ENCODE assay signal across 5 worm cellular contexts in genomic region chrIII:5554884-5555500, ce11.
TF ChIP-seq lines count a peak whose summit lies in the region.

Gene nmad-1, minus strand, starts transcription at chrIII:5554934.
Gene hach-1, plus strand, starts transcription at chrIII:5555450.

TF ChIP-seq in whole organism, L1 larva, 84 proteins besides CTCF, POLR2A, EP300 and RAD21 (continues in another document):
- TF ChIP-seq rnt-1 (tag; optimal IDR thresholded peaks at IDR 0.05; lab: Kevin White, UChicago): peak; percentile 83
- TF ChIP-seq tbx-2 (tag; optimal IDR thresholded peaks at IDR 0.05; lab: Kevin White, UChicago): peak; percentile 72
- TF ChIP-seq egl-13 (tag; optimal IDR thresholded peaks at IDR 0.05; lab: Kevin White, UChicago): peak; percentile 70
- peak; percentile 43 for TF ChIP-seq blmp-1 (tag; optimal IDR thresholded peaks at IDR 0.05; lab: Kevin White, UChicago)
- TF ChIP-seq nhr-90 (tag; optimal IDR thresholded peaks at IDR 0.05; lab: Kevin White, UChicago; ENCODE audit: poor library complexity): peak; percentile 78
- peak; percentile 69 to 73 for TF ChIP-seq lsy-2 (tag; optimal IDR thresholded peaks at IDR 0.05; lab: Kevin White, UChicago)
- no peak for TF ChIP-seq nhr-237 (tag; optimal IDR thresholded peaks at IDR 0.05; lab: Kevin White, UChicago)
- peak; percentile 17 for TF ChIP-seq fkh-4 (tag; optimal IDR thresholded peaks at IDR 0.05; lab: Kevin White, UChicago; ENCODE audit: borderline replicate concordance)
- TF ChIP-seq ceh-88 (GFP tag; IDR thresholded peaks at IDR 0.05; lab: Robert Waterston, UW): no peak; the same call in 1 of the 2 replicates
- TF ChIP-seq nhr-84 (tag; optimal IDR thresholded peaks at IDR 0.05; lab: Kevin White, UChicago): no peak
- peak; percentile 69 for TF ChIP-seq lin-39 (tag; optimal IDR thresholded peaks at IDR 0.05; lab: Kevin White, UChicago)
- no peak for TF ChIP-seq hlh-17 (GFP tag; optimal IDR thresholded peaks at IDR 0.05; lab: Kevin White, UChicago; ENCODE audit: borderline replicate concordance)
- peak; percentile 23 for TF ChIP-seq fkh-8 (tag; optimal IDR thresholded peaks at IDR 0.05; lab: Kevin White, UChicago)
- TF ChIP-seq fos-1 (tag; optimal IDR thresholded peaks at IDR 0.05; lab: Kevin White, UChicago): no peak
- TF ChIP-seq snu-23 (GFP tag; optimal IDR thresholded peaks at IDR 0.05; lab: Kevin White, UChicago): peak; percentile 89
- no peak for TF ChIP-seq C34B4.2 (tag; optimal IDR thresholded peaks at IDR 0.05; lab: Kevin White, UChicago)
- no peak for TF ChIP-seq efl-3 (GFP tag; optimal IDR thresholded peaks at IDR 0.05; lab: Kevin White, UChicago)

TF ChIP-seq in whole organism, L3 larva, 47 proteins besides CTCF, POLR2A, EP300 and RAD21 (continues in another document):
- TF ChIP-seq pha-4 (tag; optimal IDR thresholded peaks at IDR 0.05; lab: Kevin White, UChicago) (peak; percentile 60), elt-1 (tag; optimal IDR thresholded peaks at IDR 0.05; lab: Kevin White, UChicago) (peak; percentile 16), hmg-11 (tag; optimal IDR thresholded peaks at IDR 0.05; lab: Kevin White, UChicago) (peak; percentile 94), egl-5 (tag; optimal IDR thresholded peaks at IDR 0.05; lab: Kevin White, UChicago) (peak; percentile 67), elt-2 (tag; optimal IDR thresholded peaks at IDR 0.05; lab: Kevin White, UChicago) (peak; percentile 49), lin-39 (tag; optimal IDR thresholded peaks at IDR 0.05; lab: Kevin White, UChicago) (peak; percentile 59), lsy-12 (tag; optimal IDR thresholded peaks at IDR 0.05; lab: Kevin White, UChicago) (peak; percentile 63), snpc-4 (tag; optimal IDR thresholded peaks at IDR 0.05; lab: Kevin White, UChicago) (peak; percentile 63), lin-15B (tag; optimal IDR thresholded peaks at IDR 0.05; lab: Kevin White, UChicago) (peak; percentile 70), nhr-23 (tag; optimal IDR thresholded peaks at IDR 0.05; lab: Kevin White, UChicago) (peak; percentile 77), ceh-82 (tag; optimal IDR thresholded peaks at IDR 0.05; lab: Kevin White, UChicago) (peak; percentile 15), jun-1 (tag; optimal IDR thresholded peaks at IDR 0.05; lab: Kevin White, UChicago) (no peak), tbx-2 (tag; optimal IDR thresholded peaks at IDR 0.05; lab: Kevin White, UChicago) (peak; percentile 30), skn-1 (tag; optimal IDR thresholded peaks at IDR 0.05; lab: Kevin White, UChicago) (no peak), nfya-1 (tag; optimal IDR thresholded peaks at IDR 0.05; lab: Kevin White, UChicago; ENCODE audit: insufficient read depth) (peak; percentile 68), eor-1 (tag; optimal IDR thresholded peaks at IDR 0.05; lab: Kevin White, UChicago) (no peak), nhr-43 (tag; optimal IDR thresholded peaks at IDR 0.05; lab: Kevin White, UChicago; ENCODE audit: poor library complexity, severe bottlenecking) (peak; percentile 94), ZK546.5 (tag; optimal IDR thresholded peaks at IDR 0.05; lab: Kevin White, UChicago) (no peak), R02D3.7 (tag; optimal IDR thresholded peaks at IDR 0.05; lab: Kevin White, UChicago) (peak; percentile 63)

TF ChIP-seq in whole organism, early embryonic, 17 proteins besides CTCF, POLR2A, EP300 and RAD21:
- peak; percentile 91 for TF ChIP-seq sea-1 (GFP tag; conservative IDR thresholded peaks at IDR 0.05; lab: Robert Waterston, UW)
- TF ChIP-seq pes-1 (GFP tag; IDR thresholded peaks at IDR 0.05; lab: Robert Waterston, UW): peak; percentile 94
- TF ChIP-seq ceh-13 (GFP tag; optimal IDR thresholded peaks at IDR 0.05; lab: Kevin White, UChicago): peak; percentile 91
- TF ChIP-seq hmg-4 (GFP tag; optimal IDR thresholded peaks at IDR 0.05; lab: Kevin White, UChicago): peak; percentile 89
- TF ChIP-seq hmbx-1 (tag; optimal IDR thresholded peaks at IDR 0.05; lab: Kevin White, UChicago): peak; percentile 60
- TF ChIP-seq tra-4 (tag; optimal IDR thresholded peaks at IDR 0.05; lab: Kevin White, UChicago): peak; percentile 77
- TF ChIP-seq ceh-36 (tag; optimal IDR thresholded peaks at IDR 0.05; lab: Kevin White, UChicago): peak; percentile 91
- no peak for TF ChIP-seq ama-1 (optimal IDR thresholded peaks at IDR 0.05; lab: Kevin White, UChicago)
- TF ChIP-seq tbx-11 (GFP tag; IDR thresholded peaks at IDR 0.05; lab: Robert Waterston, UW): peak; percentile 94
- TF ChIP-seq tbx-37 (GFP tag; conservative IDR thresholded peaks at IDR 0.05; lab: Robert Waterston, UW): peak; percentile 89
- TF ChIP-seq B0310.2 (tag; optimal IDR thresholded peaks at IDR 0.05; lab: Kevin White, UChicago): peak; percentile 84
- TF ChIP-seq aly-1 (tag; optimal IDR thresholded peaks at IDR 0.05; lab: Kevin White, UChicago): peak; percentile 77
- TF ChIP-seq flt-1 (GFP tag; IDR thresholded peaks at IDR 0.05; lab: Robert Waterston, UW): peak; percentile 86
- TF ChIP-seq hnd-1 (tag; optimal IDR thresholded peaks at IDR 0.05; lab: Kevin White, UChicago): peak; percentile 78
- peak; percentile 96 for TF ChIP-seq F13C5.2 (tag; optimal IDR thresholded peaks at IDR 0.05; lab: Kevin White, UChicago)
- TF ChIP-seq ets-7 (tag; optimal IDR thresholded peaks at IDR 0.05; lab: Kevin White, UChicago): peak; percentile 75
- peak; percentile 93 for TF ChIP-seq scrt-1 (GFP tag; IDR thresholded peaks at IDR 0.05; lab: Robert Waterston, UW)

TF ChIP-seq in whole organism, midembryonic, 9 proteins besides CTCF, POLR2A, EP300 and RAD21:
- peak; percentile 97 for TF ChIP-seq med-1 (GFP tag; optimal IDR thresholded peaks at IDR 0.05; lab: Kevin White, UChicago; ENCODE audit: insufficient read depth)
- peak; percentile 75 for TF ChIP-seq ref-1 (GFP tag; conservative IDR thresholded peaks at IDR 0.05; lab: Robert Waterston, UW)
- peak; percentile 79 for TF ChIP-seq cog-1 (tag; optimal IDR thresholded peaks at IDR 0.05; lab: Kevin White, UChicago)
- TF ChIP-seq flt-1 (GFP tag; IDR thresholded peaks at IDR 0.05; lab: Robert Waterston, UW): peak; percentile 94
- peak; percentile 90; the same call in 1 of the 2 replicates for TF ChIP-seq klf-2 (GFP tag; conservative IDR thresholded peaks at IDR 0.05; lab: Robert Waterston, UW)
- peak; percentile 88 for TF ChIP-seq T22C8.4 (GFP tag; IDR thresholded peaks at IDR 0.05; lab: Robert Waterston, UW)
- peak; percentile 92 for TF ChIP-seq tab-1 (GFP tag; IDR thresholded peaks at IDR 0.05; lab: Robert Waterston, UW)
- peak; percentile 96 for TF ChIP-seq ztf-23 (GFP tag; IDR thresholded peaks at IDR 0.05; lab: Robert Waterston, UW)
- TF ChIP-seq ztf-29 (GFP tag; IDR thresholded peaks at IDR 0.05; lab: Robert Waterston, UW): peak; percentile 82

TF ChIP-seq in whole organism, young adult, 124 proteins besides CTCF, POLR2A, EP300 and RAD21 (continues in another document):
- TF ChIP-seq cebp-2 (GFP tag; IDR thresholded peaks at IDR 0.05; lab: Robert Waterston, UW) (no peak), aptf-3 (GFP tag; IDR thresholded peaks at IDR 0.05; lab: Robert Waterston, UW) (no peak), ekl-4 (GFP tag; IDR thresholded peaks at IDR 0.05; lab: Robert Waterston, UW) (peak; percentile 90), cebp-1 (GFP tag; IDR thresholded peaks at IDR 0.05; lab: Robert Waterston, UW) (no peak), cebp-1 (tag; optimal IDR thresholded peaks at IDR 0.05; lab: Kevin White, UChicago) (peak; percentile 83), ceh-40 (GFP tag; IDR thresholded peaks at IDR 0.05; lab: Robert Waterston, UW) (no peak), Y95B8A.8 (GFP tag; IDR thresholded peaks at IDR 0.05; lab: Robert Waterston, UW) (no peak), madf-8 (GFP tag; conservative IDR thresholded peaks at IDR 0.05; lab: Robert Waterston, UW) (peak; percentile 37; the same call in 1 of the 2 replicates), snpc-4 (GFP tag; optimal IDR thresholded peaks at IDR 0.05; lab: Kevin White, UChicago) (peak; percentile 73), snpc-4 (tag; optimal IDR thresholded peaks at IDR 0.05; lab: Kevin White, UChicago) (peak in 3 of 4 experiments; percentile 60 to 76 (median 75)), tbp1 (GFP tag; optimal IDR thresholded peaks at IDR 0.05; lab: Kevin White, UChicago) (peak; percentile 58), C06A6.2 (GFP tag; conservative IDR thresholded peaks at IDR 0.05; lab: Robert Waterston, UW) (peak; percentile 45; the same call in 1 of the 2 replicates), F52B5.7 (tag; optimal IDR thresholded peaks at IDR 0.05; lab: Kevin White, UChicago) (peak; percentile 19), C17E4.6 (GFP tag; IDR thresholded peaks at IDR 0.05; lab: Robert Waterston, UW) (no peak), snpc-1.1 (tag; optimal IDR thresholded peaks at IDR 0.05; lab: Kevin White, UChicago; ENCODE audit: insufficient read depth) (peak; percentile 71), egrh-3 (GFP tag; IDR thresholded peaks at IDR 0.05; lab: Robert Waterston, UW) (peak; percentile 32; the same call in 1 of the 2 replicates), xnd-1 (tag; optimal IDR thresholded peaks at IDR 0.05; lab: Kevin White, UChicago) (peak; percentile 27), unc-130 (GFP tag; optimal IDR thresholded peaks at IDR 0.05; lab: Kevin White, UChicago) (peak; percentile 21), F10E7.11 (tag; optimal IDR thresholded peaks at IDR 0.05; lab: Kevin White, UChicago) (peak; percentile 19), snpc-1.3 (tag; optimal IDR thresholded peaks at IDR 0.05; lab: Kevin White, UChicago; ENCODE audit: insufficient read depth) (peak; percentile 93), snpc-3.4 (tag; optimal IDR thresholded peaks at IDR 0.05; lab: Kevin White, UChicago) (peak; percentile 88), efl-1 (GFP tag; optimal IDR thresholded peaks at IDR 0.05; lab: Kevin White, UChicago) (peak; percentile 36), Y56A3A.18 (GFP tag; IDR thresholded peaks at IDR 0.05; lab: Robert Waterston, UW) (no peak), mcd-1 (GFP tag; IDR thresholded peaks at IDR 0.05; lab: Robert Waterston, UW) (peak; percentile 74), B0336.3 (GFP tag; IDR thresholded peaks at IDR 0.05; lab: Robert Waterston, UW) (peak; percentile 67), ceh-91 (GFP tag; IDR thresholded peaks at IDR 0.05; lab: Robert Waterston, UW) (no peak), attf-3 (GFP tag; conservative IDR thresholded peaks at IDR 0.05; lab: Robert Waterston, UW) (peak; percentile 53; the same call in 1 of the 2 replicates), hlh-12 (tag; optimal IDR thresholded peaks at IDR 0.05; lab: Kevin White, UChicago) (no peak), hmg-1.2 (GFP tag; IDR thresholded peaks at IDR 0.05; lab: Robert Waterston, UW) (peak; percentile 58), ztf-3 (GFP tag; optimal IDR thresholded peaks at IDR 0.05; lab: Kevin White, UChicago) (no peak), lin-54 (GFP tag; optimal IDR thresholded peaks at IDR 0.05; lab: Kevin White, UChicago) (peak; percentile 81), lsy-27 (tag; optimal IDR thresholded peaks at IDR 0.05; lab: Kevin White, UChicago; ENCODE audit: borderline replicate concordance, insufficient read depth) (no peak), F23B12.7 (tag; optimal IDR thresholded peaks at IDR 0.05; lab: Kevin White, UChicago; ENCODE audit: insufficient read depth) (peak; percentile 72), let-607 (tag; optimal IDR thresholded peaks at IDR 0.05; lab: Kevin White, UChicago) (peak; percentile 14 to 58)

Comparison
In these comparisons a context has a peak if more than half of its experiments do, and no peak if none do; other contexts are left out.
1. Of the 8 proteins assayed by ChIP-seq in both whole organism, young adult and whole organism, L1 larva: peak only in whole organism, young adult: none; only in whole organism, L1 larva: dpl-1 and nhr-90; in both: efl-1, lin-35, snpc-4 and unc-130; in neither: 1; mixed calls (peak in some experiments, not most) for 1.